Fruit fly (Drosophila melanogaster) whole organism, wandering third instar larva: ENCODE data around the gene Blos3.

Experiments
- Abd-B ChIP-seq: fragments of >200 bp; optimal IDR thresholded peaks from 2 replicates; lab custom pipeline; 2017; ENCODE audit warnings: missing biosample characterization, missing genetic modification characterization
- CG32264 ChIP-seq: fragments of 200-800 bp; sonication (Bioruptor generic); optimal IDR thresholded peaks from 2 replicates; lab custom pipeline; 2016; ENCODE audit warnings: missing biosample characterization, missing genetic modification characterization
- Dif ChIP-seq: fragments of 200-275, 200-300 bp; sonication (Bioruptor generic); optimal IDR thresholded peaks from 2 replicates; lab custom pipeline; 2018; ENCODE audit warnings: missing biosample characterization, missing genetic modification characterization; ENCODE audit not compliant: partially characterized antibody
- Hnf4 ChIP-seq: fragments of 200-800 bp; sonication (Bioruptor generic); optimal IDR thresholded peaks from 2 replicates; lab custom pipeline; 2016; ENCODE audit warnings: missing biosample characterization, mild to moderate bottlenecking, missing genetic modification characterization
- Hr78 ChIP-seq: fragments of >200 bp; optimal IDR thresholded peaks from 2 replicates; lab custom pipeline; 2017; ENCODE audit warnings: missing biosample characterization, missing genetic modification characterization
- dl ChIP-seq, 2 experiments: fragments of 175-275, 200-275 bp in 1 of 2; fragments of 200-275 bp in 1 of 2; sonication (Bioruptor generic); optimal IDR thresholded peaks; lab custom pipeline; 2018; ENCODE audit warnings: mild to moderate bottlenecking in 2 of 2, missing biosample characterization in 2 of 2, missing genetic modification characterization in 2 of 2, moderate library complexity in 2 of 2; ENCODE audit not compliant: partially characterized antibody in 2 of 2, insufficient read depth in 1 of 2
- dmrt93B ChIP-seq: fragments of 200-800 bp; sonication (Bioruptor generic); optimal IDR thresholded peaks from 2 replicates; lab custom pipeline; 2018; ENCODE audit warnings: missing biosample characterization, mild to moderate bottlenecking, missing genetic modification characterization
- ey ChIP-seq: fragments of 200-800 bp; sonication (Bioruptor generic); optimal IDR thresholded peaks from 2 replicates; lab custom pipeline; 2016; ENCODE audit warnings: missing biosample characterization, missing genetic modification characterization
- woc ChIP-seq: sonication (Bioruptor generic); optimal IDR thresholded peaks from 2 replicates; lab custom pipeline; 2016; ENCODE audit warnings: missing biosample characterization, mild to moderate bottlenecking, missing genetic modification characterization

The Blos3 gene

DNA sequence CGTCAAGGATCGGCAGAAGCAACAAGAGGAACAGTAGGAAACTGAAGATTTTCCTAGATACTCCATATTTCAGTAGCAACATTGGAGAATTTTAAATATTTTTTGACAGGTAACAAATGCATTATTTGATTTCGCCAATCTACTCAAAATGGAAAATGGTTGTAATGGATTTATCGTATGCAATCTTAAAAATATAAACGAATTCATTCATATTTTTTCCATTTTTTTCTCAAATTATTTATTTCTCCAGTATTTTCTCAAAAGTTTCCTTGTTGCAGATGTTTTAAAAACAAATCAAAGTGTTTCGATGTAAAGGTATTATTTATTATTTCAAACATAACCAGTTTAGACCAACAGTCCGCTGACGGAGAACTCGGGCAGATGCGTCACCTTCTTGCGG is 50.2 kb downstream of the Blos3 start, which contains the start of gene CG18223:
Gene CG18223 (minus strand): TSS at position 101 of the 400 bp plus-strand sequence.
- TF ChIP-seq Abd-B (GFP tag; lab: Kevin White, UChicago) (no peak), woc (GFP tag; lab: Kevin White, UChicago) (no peak), dmrt93B (GFP tag; lab: Kevin White, UChicago) (no peak), CG32264 (GFP tag; lab: Kevin White, UChicago) (no peak), Hnf4 (GFP tag; lab: Kevin White, UChicago) (no peak), ey (GFP tag; lab: Kevin White, UChicago) (no peak), dl (GFP tag; optimal IDR thresholded peaks at IDR 0.05; lab: Kevin White, UChicago; ENCODE audit: insufficient read depth in 1 of 2, partially characterized antibody in 2 of 2) (no peak), Dif (GFP tag; lab: Kevin White, UChicago) (no peak), Hr78 (no peak)
- TF ChIP-seq, all 38 proteins: peak for 0
